Worm (Caenorhabditis elegans): ENCODE results near the gene rnp-4.
A peak's percentile ranks its signal among the peaks of the same experiment; 100 is the strongest.
"Not testable (repeated sequence)": the region's sequence is repeated elsewhere in the genome, so short reads cannot be mapped to it uniquely, and the experiment has no call there.

rnp-4 gene

DNA sequence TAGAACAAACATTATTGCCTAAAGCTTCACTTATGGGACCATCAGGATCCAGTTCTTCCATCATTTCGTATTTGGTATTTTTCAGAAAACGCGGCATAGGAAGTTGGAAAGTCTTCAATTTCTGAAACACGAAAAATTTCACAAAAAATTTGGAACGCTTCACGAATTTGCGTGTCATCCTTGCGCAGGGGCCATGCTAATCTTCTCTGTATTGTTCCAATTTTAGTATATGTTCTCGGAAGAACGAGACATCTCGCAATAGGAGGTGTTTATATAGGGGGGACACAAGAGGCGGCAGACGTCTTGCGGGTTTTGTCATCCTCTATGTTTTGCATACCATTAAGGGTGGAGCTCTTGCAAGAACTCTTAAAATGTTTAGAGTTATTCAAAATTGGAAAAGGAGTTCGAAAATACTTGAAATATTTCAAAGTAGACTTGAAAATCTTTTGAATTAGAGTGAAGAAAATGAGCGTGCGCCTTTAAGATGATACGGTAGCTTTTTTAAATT is 20.7 kb downstream of the rnp-4 start:
- TF ChIP-seq snpc-4 (tag; optimal IDR thresholded peaks at IDR 0.05) (peak; percentile 95), lsy-2 (tag; optimal IDR thresholded peaks at IDR 0.05) (peak; percentile 37 to 44), sma-9 (GFP tag; optimal IDR thresholded peaks at IDR 0.05) (peak; percentile 13)
- TF ChIP-seq sma-9 (tag; optimal IDR thresholded peaks at IDR 0.05) = not testable (repeated sequence)

DNA sequence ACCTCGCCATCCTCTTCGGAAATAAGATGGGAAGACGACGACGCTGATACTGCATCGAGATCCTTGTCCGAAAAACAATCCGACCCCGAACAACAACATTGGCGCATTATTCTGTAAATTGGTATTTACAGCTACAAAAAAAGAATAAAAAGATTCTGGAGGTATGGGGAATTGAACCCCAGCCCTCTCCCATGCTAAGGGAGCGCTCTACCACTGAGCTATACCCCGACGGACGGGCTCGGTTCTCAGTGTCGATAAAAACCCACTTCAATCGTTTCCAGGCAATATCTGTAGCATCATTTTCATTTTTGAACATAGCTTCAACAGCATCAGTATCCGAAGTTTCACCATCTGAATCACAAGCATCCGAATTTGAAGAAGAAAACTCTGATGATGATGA is 22.7 kb downstream of the rnp-4 start:
- TF ChIP-seq unc-55 (GFP tag; optimal IDR thresholded peaks at IDR 0.05) (peak; percentile 11), lin-11 (tag; optimal IDR thresholded peaks at IDR 0.05) (no peak), nhr-129 (tag; optimal IDR thresholded peaks at IDR 0.05) (peak; percentile 14)

DNA sequence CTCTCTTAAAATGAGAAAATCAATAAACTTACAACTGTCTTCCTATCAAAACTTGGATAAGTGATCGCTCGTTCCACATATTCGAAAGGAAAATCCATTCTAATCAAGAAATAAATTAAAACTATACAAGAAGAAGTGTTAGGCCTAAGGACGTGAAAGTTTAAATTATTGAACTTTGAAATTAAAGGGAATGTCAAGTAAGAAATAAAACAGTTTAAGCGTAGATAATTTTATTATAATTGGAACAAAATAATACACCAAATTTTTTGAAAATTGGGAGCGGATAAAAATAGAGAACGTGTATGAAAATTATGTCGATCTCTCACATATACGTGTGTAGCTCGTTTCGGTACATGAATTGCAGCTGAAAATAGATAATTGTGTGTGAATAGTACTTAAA is 23.3 kb downstream of the rnp-4 start, which contains the start of gene C28A5.6:
C28A5.6 (minus strand) TSS at position 101 of the 400 bp plus-strand sequence.
- TF ChIP-seq blmp-1 (tag; optimal IDR thresholded peaks at IDR 0.05; ENCODE audit: insufficient read depth) (no peak), ztf-1 (GFP tag; conservative IDR thresholded peaks at IDR 0.05) (no peak), nhr-12 (tag; optimal IDR thresholded peaks at IDR 0.05) (no peak), elt-3 (tag; optimal IDR thresholded peaks at IDR 0.05) (no peak), ZK546.5 (tag; optimal IDR thresholded peaks at IDR 0.05) (no peak), alr-1 (tag; optimal IDR thresholded peaks at IDR 0.05) (no peak), nhr-6 (tag; optimal IDR thresholded peaks at IDR 0.05) (no peak), ceh-82 (tag; optimal IDR thresholded peaks at IDR 0.05) (no peak), lin-39 (tag; optimal IDR thresholded peaks at IDR 0.05) (no peak)

DNA sequence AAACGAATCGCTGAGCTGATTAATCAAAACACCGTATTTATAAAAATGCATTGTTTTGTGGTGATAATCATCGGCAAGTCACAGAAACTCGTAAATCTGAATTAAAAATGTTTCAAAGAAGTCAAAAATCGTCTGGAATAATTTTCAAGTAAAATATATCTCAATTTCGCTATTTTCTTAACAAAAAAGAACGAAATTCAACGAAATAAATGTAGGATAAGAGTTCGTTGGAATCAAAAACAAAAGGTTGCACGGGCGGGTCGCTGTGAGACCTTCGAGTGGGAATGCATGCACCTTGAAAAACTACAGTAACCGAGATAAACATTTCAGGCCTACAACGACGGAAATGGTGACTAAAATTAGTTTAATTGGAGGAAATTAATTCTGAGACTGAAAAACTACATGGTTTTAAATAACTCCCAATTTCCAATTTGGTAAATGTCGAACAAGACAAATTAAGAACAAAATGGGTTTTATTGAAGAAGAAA is 28.3 kb downstream of the rnp-4 start, which contains the start of gene C28A5.1:
C28A5.1 (minus strand) TSS at position 51 of the 488 bp plus-strand sequence.
- TF ChIP-seq nhr-237 (tag; optimal IDR thresholded peaks at IDR 0.05) (no peak), gmeb-1 (tag; optimal IDR thresholded peaks at IDR 0.05) (no peak), Y55F3AM.14 (GFP tag; optimal IDR thresholded peaks at IDR 0.05) (no peak), nhr-6 (tag; optimal IDR thresholded peaks at IDR 0.05) (no peak), zag-1 (tag; optimal IDR thresholded peaks at IDR 0.05) (no peak), F13H6.1 (tag; optimal IDR thresholded peaks at IDR 0.05) (no peak), nhr-77 (tag; optimal IDR thresholded peaks at IDR 0.05) (no peak), lin-11 (tag; optimal IDR thresholded peaks at IDR 0.05) (no peak), egl-27 (tag; optimal IDR thresholded peaks at IDR 0.05) (no peak), lsy-2 (tag; optimal IDR thresholded peaks at IDR 0.05) (no peak), blmp-1 (tag; optimal IDR thresholded peaks at IDR 0.05; ENCODE audit: insufficient read depth) (no peak), sem-4 (tag; optimal IDR thresholded peaks at IDR 0.05) (no peak), C34F6.9 (tag; optimal IDR thresholded peaks at IDR 0.05) (no peak), unc-39 (tag; optimal IDR thresholded peaks at IDR 0.05) (no peak), sma-9 (GFP tag; optimal IDR thresholded peaks at IDR 0.05) (no peak), sma-9 (tag; optimal IDR thresholded peaks at IDR 0.05) (no peak), lin-39 (tag; optimal IDR thresholded peaks at IDR 0.05) (no peak), ZK546.5 (tag; optimal IDR thresholded peaks at IDR 0.05) (no peak), fos-1 (tag; optimal IDR thresholded peaks at IDR 0.05) (no peak), ceh-82 (tag; optimal IDR thresholded peaks at IDR 0.05) (no peak)

DNA sequence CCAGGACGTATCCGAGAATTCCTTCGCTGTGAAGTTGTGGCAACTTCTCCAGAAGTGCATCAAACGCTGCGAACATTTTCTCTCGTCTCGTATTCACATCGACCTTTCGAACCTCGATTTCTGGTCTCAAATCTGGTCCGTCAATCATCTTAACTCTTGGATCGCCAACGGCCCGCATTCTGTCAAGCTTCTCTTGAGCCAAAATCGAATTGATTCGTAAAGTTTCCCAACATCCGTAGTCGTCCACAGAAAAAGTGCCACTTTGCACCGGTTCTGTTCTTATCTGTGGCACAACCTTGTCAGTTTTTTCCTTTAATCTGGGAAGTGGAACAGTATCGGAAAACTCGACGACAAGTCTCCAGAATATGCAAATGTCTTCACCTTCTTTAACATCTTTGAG is 29.2 kb downstream of the rnp-4 start:
- TF ChIP-seq zag-1 (tag; optimal IDR thresholded peaks at IDR 0.05) = no peak

DNA sequence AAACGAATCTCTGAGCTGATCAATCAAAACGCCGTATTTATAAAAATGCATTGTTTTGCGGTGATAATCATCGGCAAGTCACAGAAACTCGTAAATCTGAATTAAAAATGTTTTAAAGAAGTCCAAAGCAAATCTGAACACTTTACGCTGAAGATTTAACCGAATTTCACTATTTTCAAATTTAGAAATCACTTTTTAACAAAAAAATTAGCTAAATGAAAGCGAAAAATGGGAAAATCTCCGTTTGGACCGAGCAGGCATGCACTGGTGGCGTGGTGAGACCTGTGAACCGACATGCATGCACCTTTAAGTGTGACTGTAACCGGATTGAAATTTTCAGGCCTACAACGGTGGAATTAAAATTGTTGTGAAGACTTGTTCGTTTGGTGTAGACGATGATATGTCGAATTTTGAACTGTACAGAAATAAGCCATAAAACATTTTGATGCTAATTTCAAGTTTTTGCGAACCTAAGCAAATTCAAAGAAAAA is 33.5 kb downstream of the rnp-4 start, which contains the start of gene C28A5.2:
C28A5.2 (minus strand) TSS at position 51 of the 491 bp plus-strand sequence.
- TF ChIP-seq mab-5 (tag; optimal IDR thresholded peaks at IDR 0.05) (no peak), unc-39 (tag; optimal IDR thresholded peaks at IDR 0.05) (no peak), nhr-10 (tag; optimal IDR thresholded peaks at IDR 0.05) (no peak), lin-11 (tag; optimal IDR thresholded peaks at IDR 0.05) (no peak), nhr-21 (tag; optimal IDR thresholded peaks at IDR 0.05) (no peak), mdl-1 (tag; optimal IDR thresholded peaks at IDR 0.05) (no peak), R02D3.7 (tag; optimal IDR thresholded peaks at IDR 0.05) (no peak), nhr-12 (tag; optimal IDR thresholded peaks at IDR 0.05) (no peak), sma-9 (GFP tag; optimal IDR thresholded peaks at IDR 0.05) (no peak), sma-9 (tag; optimal IDR thresholded peaks at IDR 0.05) (no peak), lin-39 (tag; optimal IDR thresholded peaks at IDR 0.05) (no peak), elt-3 (tag; optimal IDR thresholded peaks at IDR 0.05) (no peak), dmd-4 (tag; optimal IDR thresholded peaks at IDR 0.05) (no peak), gmeb-1 (tag; optimal IDR thresholded peaks at IDR 0.05) (no peak), blmp-1 (tag; optimal IDR thresholded peaks at IDR 0.05; ENCODE audit: insufficient read depth) (no peak), ZK546.5 (tag; optimal IDR thresholded peaks at IDR 0.05) (no peak), lin-13 (GFP tag; optimal IDR thresholded peaks at IDR 0.05) (no peak), ztf-11 (tag; optimal IDR thresholded peaks at IDR 0.05) (no peak), ama-1 (optimal IDR thresholded peaks at IDR 0.05) (no peak)
